Worm (Caenorhabditis elegans) whole organism, L2 larva: ENCODE results near the gene srj-54.
A peak's percentile ranks its signal among the peaks of the same experiment; 100 is the strongest.

Experiments used
- F13H6.1 ChIP-seq: sonication (generic microtip); optimal IDR thresholded peaks from 2 replicates; lab custom pipeline; 2016; ENCODE audit warnings: missing genetic modification characterization, missing compliant biosample characterization
- R02D3.7 ChIP-seq: fragments of 150-350 bp; optimal IDR thresholded peaks from 2 replicates; lab custom pipeline; 2014; ENCODE audit warnings: missing biosample characterization, missing genetic modification characterization
- Y55F3AM.14 ChIP-seq: fragments of 200-800 bp; sonication (Bioruptor generic); optimal IDR thresholded peaks from 2 replicates; lab custom pipeline; 2018; ENCODE audit warnings: mild to moderate bottlenecking, missing genetic modification characterization, missing compliant biosample characterization
- ZK546.5 ChIP-seq: sonication (generic microtip); optimal IDR thresholded peaks from 2 replicates; lab custom pipeline; 2017; ENCODE audit warnings: missing biosample characterization, missing genetic modification characterization
- aly-2 ChIP-seq: fragments of 150-350 bp; optimal IDR thresholded peaks from 2 replicates; lab custom pipeline; 2014; ENCODE audit warnings: missing biosample characterization, missing genetic modification characterization
- ama-1 ChIP-seq: fragments of 150-350 bp; optimal IDR thresholded peaks from 2 replicates; lab custom pipeline; 2018; ENCODE audit warnings: inconsistent platforms
- blmp-1 ChIP-seq: sonication (generic microtip); optimal IDR thresholded peaks from 2 replicates; lab custom pipeline; 2017; ENCODE audit warnings: missing genetic modification characterization, mild to moderate bottlenecking, missing compliant biosample characterization, antibody characterized with exemption, moderate library complexity; ENCODE audit not compliant: insufficient read depth
- ceh-16 ChIP-seq: fragments of 150-350 bp; optimal IDR thresholded peaks from 2 replicates; lab custom pipeline; 2014; ENCODE audit warnings: missing biosample characterization, missing genetic modification characterization
- ceh-82 ChIP-seq: fragments of 150-350 bp; optimal IDR thresholded peaks from 2 replicates; lab custom pipeline; 2014; ENCODE audit warnings: missing biosample characterization, missing genetic modification characterization
- crh-2 ChIP-seq: sonication (generic microtip); optimal IDR thresholded peaks from 2 replicates; lab custom pipeline; 2017; ENCODE audit warnings: missing biosample characterization, missing genetic modification characterization
- elt-1 ChIP-seq: fragments of 150-350 bp; optimal IDR thresholded peaks from 2 replicates; lab custom pipeline; 2014; ENCODE audit warnings: missing biosample characterization, missing genetic modification characterization
- elt-3 ChIP-seq: sonication (generic microtip); optimal IDR thresholded peaks from 2 replicates; lab custom pipeline; 2017; ENCODE audit warnings: missing biosample characterization, missing genetic modification characterization
- fos-1 ChIP-seq: fragments of 150-350 bp; optimal IDR thresholded peaks from 2 replicates; lab custom pipeline; 2014; ENCODE audit warnings: missing biosample characterization, missing genetic modification characterization
- gmeb-1 ChIP-seq: fragments of 150-350 bp; optimal IDR thresholded peaks from 2 replicates; lab custom pipeline; 2014; ENCODE audit warnings: missing biosample characterization, missing genetic modification characterization
- lin-39 ChIP-seq: fragments of 150-350 bp; optimal IDR thresholded peaks from 2 replicates; lab custom pipeline; 2014; ENCODE audit warnings: missing biosample characterization, missing genetic modification reagents, missing genetic modification characterization
- mab-5 ChIP-seq: fragments of 150-350 bp; optimal IDR thresholded peaks from 2 replicates; lab custom pipeline; 2014; ENCODE audit warnings: missing biosample characterization, missing genetic modification characterization
- mbf-1 ChIP-seq: sonication (generic microtip); optimal IDR thresholded peaks from 2 replicates; lab custom pipeline; 2017; ENCODE audit warnings: missing biosample characterization, missing genetic modification characterization
- mdl-1 ChIP-seq, 2 experiments: fragments of 150-350 bp in 1 of 2; sonication (generic microtip) in 1 of 2; optimal IDR thresholded peaks; 2 replicates each; lab custom pipeline; 2017; ENCODE audit warnings: missing biosample characterization in 2 of 2, missing genetic modification characterization in 2 of 2
- nhr-11 ChIP-seq: fragments of 150-350 bp; optimal IDR thresholded peaks from 2 replicates; lab custom pipeline; 2014; ENCODE audit warnings: missing biosample characterization, missing genetic modification characterization
- nhr-129 ChIP-seq: fragments of 150-350 bp; optimal IDR thresholded peaks from 2 replicates; lab custom pipeline; 2014; ENCODE audit warnings: missing biosample characterization, missing genetic modification characterization
- nhr-21 ChIP-seq: fragments of 150-350 bp; optimal IDR thresholded peaks from 2 replicates; lab custom pipeline; 2014; ENCODE audit warnings: missing biosample characterization, missing genetic modification characterization
- nhr-237 ChIP-seq: fragments of 150-350 bp; optimal IDR thresholded peaks from 2 replicates; lab custom pipeline; 2014; ENCODE audit warnings: missing biosample characterization, missing genetic modification characterization
- nhr-25 ChIP-seq: fragments of 150-350 bp; sonication (generic microtip); optimal IDR thresholded peaks from 3 replicates; lab custom pipeline; 2014; ENCODE audit warnings: missing biosample characterization, missing genetic modification characterization
- nhr-6 ChIP-seq: fragments of 150-350 bp; optimal IDR thresholded peaks from 2 replicates; lab custom pipeline; 2014; ENCODE audit warnings: missing biosample characterization, missing genetic modification characterization
- peb-1 ChIP-seq: fragments of 150-350 bp; optimal IDR thresholded peaks from 2 replicates; lab custom pipeline; 2014; ENCODE audit warnings: missing biosample characterization, missing genetic modification characterization
- sem-4 ChIP-seq: fragments of 150-350 bp; optimal IDR thresholded peaks from 2 replicates; lab custom pipeline; 2014; ENCODE audit warnings: missing biosample characterization, missing genetic modification reagents, missing genetic modification characterization
- skn-1 ChIP-seq: sonication (generic microtip); optimal IDR thresholded peaks from 2 replicates; lab custom pipeline; 2017; ENCODE audit warnings: missing biosample characterization, missing genetic modification characterization
- unc-39 ChIP-seq: fragments of 150-350 bp; optimal IDR thresholded peaks from 2 replicates; lab custom pipeline; 2014; ENCODE audit warnings: missing biosample characterization, missing genetic modification characterization
- unc-55 ChIP-seq: fragments of 150-350 bp; sonication (generic microtip); optimal IDR thresholded peaks from 3 replicates; lab custom pipeline; 2014; ENCODE audit warnings: missing biosample characterization, missing genetic modification reagents, missing genetic modification characterization
- unc-62 ChIP-seq: fragments of 150-350 bp; optimal IDR thresholded peaks from 2 replicates; lab custom pipeline; 2014; ENCODE audit warnings: missing biosample characterization, missing genetic modification reagents, missing genetic modification characterization
- ztf-1 ChIP-seq: fragments of 200-800 bp; sonication (Bioruptor generic); conservative IDR thresholded peaks from 2 replicates; pipeline ENCODE4 v1.3.6; 2022; ENCODE audit warnings: missing genetic modification characterization, missing compliant biosample characterization
- ztf-11 ChIP-seq: sonication (generic microtip); optimal IDR thresholded peaks from 2 replicates; lab custom pipeline; 2017; ENCODE audit warnings: missing biosample characterization, missing genetic modification characterization
- ztf-4 ChIP-seq: fragments of 150-350 bp; optimal IDR thresholded peaks from 2 replicates; lab custom pipeline; 2014; ENCODE audit warnings: missing biosample characterization, missing genetic modification characterization

The srj-54 gene

ce11 chrV:2859738-2860137 is at the start of gene srj-54:
Gene srj-54, minus strand, starts transcription at chrV:2859838.
- no peak for TF ChIP-seq unc-55 (GFP tag; lab: Kevin White, UChicago)

DNA sequence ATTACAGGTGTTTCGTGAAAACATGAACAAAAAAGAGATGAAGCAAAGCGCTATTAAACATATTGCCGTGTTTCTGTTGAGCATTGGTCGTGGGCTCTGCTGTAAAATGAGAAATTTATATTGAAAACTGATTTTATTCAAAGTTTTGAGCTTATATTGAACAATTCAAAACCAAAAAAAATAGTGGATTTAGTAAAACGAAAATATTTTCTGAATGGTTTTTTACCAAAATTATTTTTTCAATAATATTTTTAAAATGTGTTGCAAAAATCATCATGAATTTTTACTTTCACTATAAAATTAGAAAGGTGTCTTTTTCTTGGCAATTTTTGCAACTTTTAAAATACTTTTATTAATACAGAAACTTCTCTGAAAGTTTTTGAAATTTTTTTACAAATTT is 43.6 kb upstream of the srj-54 start, which contains the start of gene C31B8.7:
C31B8.7 (minus strand) TSS at position 101 of the 400 bp plus-strand sequence.
- TF ChIP-seq lin-39 (tag; lab: Kevin White, UChicago): no peak
- no peak for TF ChIP-seq gmeb-1 (tag; lab: Kevin White, UChicago)
- TF ChIP-seq fos-1: no peak
- TF ChIP-seq mbf-1: no peak
- no peak for TF ChIP-seq unc-62 (GFP tag; lab: Kevin White, UChicago)
- TF ChIP-seq skn-1 (tag; lab: Kevin White, UChicago): no peak
- no peak for TF ChIP-seq ZK546.5

- no peak for TF ChIP-seq unc-62 (GFP tag; lab: Kevin White, UChicago)
- TF ChIP-seq, all 48 proteins: peak for 0
These were observed 40.2 kb upstream of the srj-54 start, which contains the start of gene str-46 for ce11 chrV:2899867-2900266. Gene str-46, minus strand, starts transcription at chrV:2899967.

- no peak for TF ChIP-seq elt-3 (tag; lab: Kevin White, UChicago)
- peak; percentile 57 for TF ChIP-seq fos-1
- no peak for TF ChIP-seq ZK546.5
- no peak for TF ChIP-seq ztf-1 (GFP tag; lab: Robert Waterston, UW)
- TF ChIP-seq nhr-11 (tag; lab: Kevin White, UChicago): no peak
These were observed 36.6 kb upstream of the srj-54 start, which contains the start of gene pals-32 for ce11 chrV:2896198-2896660. Gene pals-32, plus strand, starts transcription at chrV:2896610.

ce11 chrV:2892976-2893375 is 33.3 kb upstream of the srj-54 start, which contains the start of gene srh-127:
Gene srh-127, plus strand, starts transcription at chrV:2893276.
- no peak for TF ChIP-seq fos-1
- TF ChIP-seq, all 48 proteins: peak for 0

ce11 chrV:2891927-2892326 is 32.3 kb upstream of the srj-54 start, which contains the start of gene F37B4.15:
Gene F37B4.15, plus strand, starts transcription at chrV:2892227.
- TF ChIP-seq fos-1: no peak
- no peak for TF ChIP-seq mdl-1 (tag; optimal IDR thresholded peaks at IDR 0.05; lab: Kevin White, UChicago)
- no peak for TF ChIP-seq nhr-25 (tag; lab: Kevin White, UChicago)
- TF ChIP-seq elt-3 (tag; lab: Kevin White, UChicago): no peak
- no peak for TF ChIP-seq sem-4
- no peak for TF ChIP-seq gmeb-1 (tag; lab: Kevin White, UChicago)
- TF ChIP-seq ztf-4 (tag; lab: Kevin White, UChicago): no peak
- no peak for TF ChIP-seq Y55F3AM.14 (GFP tag; lab: Kevin White, UChicago)
- no peak for TF ChIP-seq unc-55 (GFP tag; lab: Kevin White, UChicago)
- no peak for TF ChIP-seq elt-1 (tag; lab: Kevin White, UChicago)
- no peak for TF ChIP-seq nhr-21 (tag; lab: Kevin White, UChicago)
- no peak for TF ChIP-seq F13H6.1 (tag; lab: Kevin White, UChicago)
- TF ChIP-seq unc-39: no peak
- TF ChIP-seq ama-1 (lab: Kevin White, UChicago): no peak
- no peak for TF ChIP-seq nhr-6 (tag; lab: Kevin White, UChicago)
- no peak for TF ChIP-seq R02D3.7 (tag; lab: Kevin White, UChicago)
- TF ChIP-seq blmp-1 (tag; lab: Kevin White, UChicago): no peak
- no peak for TF ChIP-seq peb-1 (tag; lab: Kevin White, UChicago)

DNA sequence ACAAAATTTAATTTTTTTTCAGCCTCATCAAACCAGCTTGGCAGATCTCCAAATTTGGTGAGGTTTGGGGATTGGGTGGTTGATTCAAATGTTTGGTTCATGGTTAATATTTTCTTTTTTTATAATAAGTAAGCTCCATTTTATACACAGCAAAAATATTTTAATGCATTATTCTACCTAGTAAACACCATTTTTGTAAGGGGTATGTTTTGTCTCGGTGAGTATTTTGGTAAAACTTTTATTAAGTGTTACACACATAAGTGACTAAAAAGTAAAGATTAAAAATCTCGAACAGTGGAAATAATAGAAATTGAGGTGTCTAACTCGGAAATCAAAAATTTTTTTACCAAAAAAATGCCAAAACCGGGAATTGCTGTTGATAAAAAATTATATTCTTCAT is 29.0 kb upstream of the srj-54 start, which contains the start of gene srw-4:
srw-4 (minus strand) TSS at position 101 of the 400 bp plus-strand sequence.
- TF ChIP-seq nhr-6 (tag; lab: Kevin White, UChicago) (no peak), ama-1 (lab: Kevin White, UChicago) (no peak), nhr-21 (tag; lab: Kevin White, UChicago) (no peak), nhr-237 (tag; lab: Kevin White, UChicago) (no peak), skn-1 (tag; lab: Kevin White, UChicago) (no peak), ceh-16 (tag; lab: Kevin White, UChicago) (no peak), elt-3 (tag; lab: Kevin White, UChicago) (no peak), lin-39 (tag; lab: Kevin White, UChicago) (no peak), aly-2 (no peak), elt-1 (tag; lab: Kevin White, UChicago) (no peak), ztf-11 (no peak), mab-5 (no peak), ceh-82 (tag; lab: Kevin White, UChicago) (no peak), nhr-129 (tag; lab: Kevin White, UChicago) (no peak), crh-2 (no peak), unc-55 (GFP tag; lab: Kevin White, UChicago) (no peak)
